Fruit fly (Drosophila melanogaster): ENCODE measurements around the gene CG7168.

The CG7168 gene

DNA sequence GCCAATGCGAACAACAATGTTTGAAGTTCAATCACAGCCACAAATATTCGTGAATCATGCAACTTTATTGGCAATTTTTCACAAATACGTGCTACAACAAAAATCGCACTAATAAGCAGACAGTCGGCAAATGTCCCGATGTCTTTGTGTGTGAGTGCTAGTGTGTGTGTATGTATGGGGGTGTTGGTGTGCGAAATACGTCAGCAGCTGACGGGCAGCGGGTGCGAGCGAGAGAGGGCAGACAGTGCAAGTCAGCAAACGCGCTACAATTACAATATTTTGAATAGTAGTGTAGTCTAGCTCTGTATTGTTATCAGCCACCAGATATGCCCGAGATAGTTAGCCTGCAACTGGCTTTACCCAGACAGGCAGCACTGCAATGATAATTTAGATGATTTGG lies 20.2 kb upstream of the CG7168 start (continued):
- TF ChIP-seq pfk (GFP tag; optimal IDR thresholded peaks at IDR 0.05) (no peak), Lim3 (GFP tag; IDR thresholded peaks at IDR 0.05) (no peak), Gsc (GFP tag; IDR thresholded peaks at IDR 0.05) (no peak), H2.0 (GFP tag; IDR thresholded peaks at IDR 0.05) (no peak), Deaf1 (tag; optimal IDR thresholded peaks at IDR 0.05) (peak; percentile 8), sr (GFP tag; IDR thresholded peaks at IDR 0.05) (no peak), CrebB (tag; optimal IDR thresholded peaks at IDR 0.05) (no peak), E2f1 (GFP tag; IDR thresholded peaks at IDR 0.05) (no peak), CG31365 (tag; optimal IDR thresholded peaks at IDR 0.05) (no peak), cg (GFP tag; optimal IDR thresholded peaks at IDR 0.05) (peak; percentile 59), CG34422 (GFP tag; IDR thresholded peaks at IDR 0.05) (no peak), CG4854 (GFP tag; optimal IDR thresholded peaks at IDR 0.05) (no peak), crp (GFP tag; optimal IDR thresholded peaks at IDR 0.05) (no peak), bigmax (GFP tag; optimal IDR thresholded peaks at IDR 0.05) (no peak), Kr (GFP tag; optimal IDR thresholded peaks at IDR 0.05) (no peak), CG1832 (GFP tag; optimal IDR thresholded peaks at IDR 0.05) (peak; percentile 8), CG32532 (GFP tag; IDR thresholded peaks at IDR 0.05) (no peak), CG17568 (GFP tag; optimal IDR thresholded peaks at IDR 0.05) (no peak), caup (GFP tag; optimal IDR thresholded peaks at IDR 0.05; ENCODE audit: severe bottlenecking) (no peak), CG14014 (GFP tag; IDR thresholded peaks at IDR 0.05) (no peak), CG12391 (tag; optimal IDR thresholded peaks at IDR 0.05) (no peak), cas (GFP tag; IDR thresholded peaks at IDR 0.05) (no peak), CG15479 (GFP tag; optimal IDR thresholded peaks at IDR 0.05) (no peak), CG8478 (optimal IDR thresholded peaks at IDR 0.05) (peak; percentile 28), da (GFP tag; optimal IDR thresholded peaks at IDR 0.05) (no peak), CG3726 (GFP tag; IDR thresholded peaks at IDR 0.05) (no peak), CG6272 (GFP tag; IDR thresholded peaks at IDR 0.05) (no peak), Sox100B (GFP tag; optimal IDR thresholded peaks at IDR 0.05) (no peak), phol (tag; optimal IDR thresholded peaks at IDR 0.05) (no peak), C15 (GFP tag; IDR thresholded peaks at IDR 0.05) (no peak), CG14710 (tag; optimal IDR thresholded peaks at IDR 0.05) (no peak), Spps (tag; optimal IDR thresholded peaks at IDR 0.05) (no peak), h (optimal IDR thresholded peaks at IDR 0.05) (no peak), gt (GFP tag; IDR thresholded peaks at IDR 0.05) (no peak), B-H2 (GFP tag; optimal IDR thresholded peaks at IDR 0.05) (no peak)

DNA sequence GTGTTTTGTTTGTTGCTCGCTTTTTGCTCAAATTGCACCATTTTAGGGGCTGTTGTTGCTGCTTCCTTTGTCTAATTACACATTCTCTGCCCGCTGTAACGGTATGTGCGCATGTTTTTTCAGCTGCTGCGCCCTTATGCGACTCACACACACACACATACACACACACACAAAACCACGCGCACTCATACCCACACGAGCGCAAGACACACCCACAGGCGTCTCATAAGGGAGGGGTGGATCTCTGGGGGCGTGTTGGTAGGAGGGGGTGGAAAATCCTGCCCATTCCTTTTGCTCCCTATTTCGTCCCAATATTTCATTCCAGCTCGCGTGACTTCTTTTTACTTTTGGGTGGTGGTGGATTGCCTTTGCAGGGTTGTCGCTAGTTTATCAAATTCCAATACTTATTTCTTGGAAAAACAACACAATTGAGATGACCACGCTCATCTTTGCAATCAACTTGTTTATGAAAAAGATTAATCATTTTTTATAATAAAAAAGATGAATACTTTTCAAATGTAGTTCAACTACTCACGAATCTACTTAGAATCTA lies 19.2 kb upstream of the CG7168 start:
- TF ChIP-seq D19A (tag; optimal IDR thresholded peaks at IDR 0.05) = no peak
- TF ChIP-seq Hr51 (GFP tag; optimal IDR thresholded peaks at IDR 0.05) = no peak
- TF ChIP-seq ap (GFP tag; IDR thresholded peaks at IDR 0.05) = peak; percentile 17; the same call in 1 of the 2 replicates
- TF ChIP-seq CG3847 (GFP tag; IDR thresholded peaks at IDR 0.05) = no peak
- TF ChIP-seq gce (GFP tag; IDR thresholded peaks at IDR 0.05) = no peak
- TF ChIP-seq az2 (GFP tag; optimal IDR thresholded peaks at IDR 0.05) = no peak
- TF ChIP-seq shn (GFP tag; optimal IDR thresholded peaks at IDR 0.05) = no peak
- no peak for TF ChIP-seq CG10565 (GFP tag; optimal IDR thresholded peaks at IDR 0.05)
- 0 out of 2 replicates have a peak, but pooled peaks have one; percentile 3 for TF ChIP-seq CG16779 (GFP tag; IDR thresholded peaks at IDR 0.05)
- TF ChIP-seq Gug (GFP tag; IDR thresholded peaks at IDR 0.05) = no peak
- TF ChIP-seq CG11085 (GFP tag; IDR thresholded peaks at IDR 0.05) = no peak
- TF ChIP-seq CG31224 (GFP tag; IDR thresholded peaks at IDR 0.05) = no peak
- TF ChIP-seq CG13775 (GFP tag; optimal IDR thresholded peaks at IDR 0.05) = no peak
- TF ChIP-seq ab (GFP tag; optimal IDR thresholded peaks at IDR 0.05) = no peak
- no peak for TF ChIP-seq zf30C (GFP tag; optimal IDR thresholded peaks at IDR 0.05)
- no peak for TF ChIP-seq pho (GFP tag; optimal IDR thresholded peaks at IDR 0.05)
- no peak for TF ChIP-seq disco-r (GFP tag; optimal IDR thresholded peaks at IDR 0.05)
- no peak for TF ChIP-seq Lhr (GFP tag; optimal IDR thresholded peaks at IDR 0.05)
- no peak for TF ChIP-seq ftz-f1 (GFP tag; optimal IDR thresholded peaks at IDR 0.05)
- no peak for TF ChIP-seq CG8944 (GFP tag; optimal IDR thresholded peaks at IDR 0.05)

Data from whole organism, embryonic.